Worm (Caenorhabditis elegans) whole organism, late embryonic: Measurements from ENCODE around the gene ugt-60.
A peak's percentile ranks its signal among the peaks of the same experiment; 100 is the strongest.

Experiments used
- C38D4.7 ChIP-seq: fragments of 200-800 bp; sonication (Bioruptor generic); optimal IDR thresholded peaks from 2 replicates; lab custom pipeline; 2018; ENCODE audit warnings: mild to moderate bottlenecking, missing genetic modification characterization, moderate library complexity, missing compliant biosample characterization
- K02D7.2 ChIP-seq: sonication (generic microtip); optimal IDR thresholded peaks from 2 replicates; lab custom pipeline; 2017; ENCODE audit warnings: mild to moderate bottlenecking, missing genetic modification characterization, missing compliant biosample characterization
- T23F11.4 ChIP-seq: fragments of 200-800 bp; sonication (Bioruptor generic); optimal IDR thresholded peaks from 2 replicates; lab custom pipeline; 2018; ENCODE audit warnings: mild to moderate bottlenecking, missing genetic modification characterization, missing compliant biosample characterization
- Y22D7AL.16 ChIP-seq: sonication (generic microtip); optimal IDR thresholded peaks from 2 replicates; lab custom pipeline; 2016; ENCODE audit warnings: missing genetic modification characterization, missing compliant biosample characterization
- ahr-1 ChIP-seq: sonication (generic microtip); optimal IDR thresholded peaks from 2 replicates; lab custom pipeline; 2016; ENCODE audit warnings: missing genetic modification characterization, missing compliant biosample characterization
- ceh-14 ChIP-seq: sonication (generic microtip); optimal IDR thresholded peaks from 2 replicates; lab custom pipeline; 2016; ENCODE audit warnings: missing genotype, missing genetic modification characterization, missing compliant biosample characterization
- ceh-19 ChIP-seq: fragments of 200-800 bp; sonication (Bioruptor generic); optimal IDR thresholded peaks from 2 replicates; lab custom pipeline; 2018; ENCODE audit warnings: mild to moderate bottlenecking, missing genetic modification characterization, missing compliant biosample characterization
- ceh-22 ChIP-seq: sonication (generic microtip); optimal IDR thresholded peaks from 2 replicates; lab custom pipeline; 2017; ENCODE audit warnings: missing biosample characterization, missing genetic modification characterization
- ceh-34 ChIP-seq: sonication (generic microtip); optimal IDR thresholded peaks from 2 replicates; lab custom pipeline; 2016; ENCODE audit warnings: mild to moderate bottlenecking, missing genetic modification characterization, missing compliant biosample characterization
- ceh-45 ChIP-seq: fragments of 200-800 bp; sonication (Bioruptor generic); IDR thresholded peaks from 2 replicates; pipeline ENCODE4 v1.3.6; 2022; ENCODE audit warnings: missing genetic modification reagents, missing genetic modification characterization, missing compliant biosample characterization
- ceh-48 ChIP-seq: sonication (generic microtip); optimal IDR thresholded peaks from 2 replicates; lab custom pipeline; 2016; ENCODE audit warnings: missing genetic modification characterization, inconsistent platforms, missing compliant biosample characterization
- ceh-6 ChIP-seq: fragments of 200-800 bp; sonication (Bioruptor generic); optimal IDR thresholded peaks from 2 replicates; lab custom pipeline; 2018; ENCODE audit warnings: mild to moderate bottlenecking, missing genetic modification characterization, missing compliant biosample characterization
- ceh-9 ChIP-seq: sonication (generic microtip); optimal IDR thresholded peaks from 2 replicates; lab custom pipeline; 2016; ENCODE audit warnings: mild to moderate bottlenecking, missing genetic modification characterization, inconsistent platforms, missing compliant biosample characterization
- elt-4 ChIP-seq: sonication (generic microtip); optimal IDR thresholded peaks from 2 replicates; lab custom pipeline; 2016; ENCODE audit warnings: missing genetic modification characterization, missing compliant biosample characterization
- fax-1 ChIP-seq: sonication (generic microtip); optimal IDR thresholded peaks from 2 replicates; lab custom pipeline; 2016; ENCODE audit warnings: missing genotype, missing genetic modification characterization, missing compliant biosample characterization
- fkh-10 ChIP-seq: fragments of 150-350 bp; optimal IDR thresholded peaks from 2 replicates; lab custom pipeline; 2014; ENCODE audit warnings: missing biosample characterization, missing genetic modification reagents, missing genetic modification characterization
- fkh-6 ChIP-seq: sonication (generic microtip); optimal IDR thresholded peaks from 2 replicates; lab custom pipeline; 2016; ENCODE audit warnings: missing genetic modification characterization, missing compliant biosample characterization
- hlh-13 ChIP-seq: fragments of 200-800 bp; sonication (Bioruptor generic); optimal IDR thresholded peaks from 2 replicates; lab custom pipeline; 2018; ENCODE audit warnings: mild to moderate bottlenecking, missing genetic modification characterization, missing compliant biosample characterization
- hlh-15 ChIP-seq: sonication (generic microtip); optimal IDR thresholded peaks from 2 replicates; lab custom pipeline; 2016; ENCODE audit warnings: missing genetic modification characterization, missing compliant biosample characterization
- hlh-30 ChIP-seq: sonication (generic microtip); optimal IDR thresholded peaks from 2 replicates; lab custom pipeline; 2017; ENCODE audit warnings: antibody characterized with exemption, missing genetic modification characterization, missing compliant biosample characterization; ENCODE audit not compliant: insufficient read depth
- hlh-6 ChIP-seq: sonication (generic microtip); optimal IDR thresholded peaks from 2 replicates; lab custom pipeline; 2016; ENCODE audit warnings: missing genotype, missing genetic modification characterization, missing compliant biosample characterization
- hlh-8 ChIP-seq: sonication (generic microtip); optimal IDR thresholded peaks from 2 replicates; lab custom pipeline; 2016; ENCODE audit warnings: missing genotype, missing genetic modification characterization, missing compliant biosample characterization
- lin-11 ChIP-seq: fragments of 200-800 bp; sonication (Bioruptor generic); optimal IDR thresholded peaks from 2 replicates; lab custom pipeline; 2018; ENCODE audit warnings: mild to moderate bottlenecking, missing genetic modification characterization, missing compliant biosample characterization
- madf-2 ChIP-seq: sonication (generic microtip); optimal IDR thresholded peaks from 2 replicates; lab custom pipeline; 2017; ENCODE audit warnings: missing genetic modification characterization, missing compliant biosample characterization
- nhr-11 ChIP-seq: fragments of 150-350 bp; optimal IDR thresholded peaks from 2 replicates; lab custom pipeline; 2014; ENCODE audit warnings: missing biosample characterization, missing genetic modification characterization
- nhr-232 ChIP-seq: sonication (generic microtip); optimal IDR thresholded peaks from 2 replicates; lab custom pipeline; 2016; ENCODE audit warnings: missing genetic modification characterization, missing compliant biosample characterization
- odd-2 ChIP-seq: sonication (generic microtip); optimal IDR thresholded peaks from 2 replicates; lab custom pipeline; 2017; ENCODE audit warnings: antibody characterized with exemption, mild to moderate bottlenecking, missing genetic modification characterization, missing compliant biosample characterization
- pag-3 ChIP-seq: sonication (generic microtip); optimal IDR thresholded peaks from 2 replicates; lab custom pipeline; 2016; ENCODE audit warnings: missing compliant biosample characterization, missing genetic modification characterization, borderline replicate concordance
- pat-9 ChIP-seq: fragments of 200-800 bp; sonication (Bioruptor generic); optimal IDR thresholded peaks from 2 replicates; lab custom pipeline; 2018; ENCODE audit warnings: mild to moderate bottlenecking, missing genetic modification characterization, moderate library complexity, missing compliant biosample characterization
- pax-1 ChIP-seq: fragments of 150-350 bp; optimal IDR thresholded peaks from 2 replicates; lab custom pipeline; 2014; ENCODE audit warnings: missing biosample characterization, missing genetic modification characterization
- pha-4 ChIP-seq: fragments of 150-350 bp; optimal IDR thresholded peaks from 2 replicates; lab custom pipeline; 2018; ENCODE audit warnings: missing biosample characterization, missing genetic modification reagents, missing genetic modification characterization
- pqm-1 ChIP-seq: sonication (generic microtip); optimal IDR thresholded peaks from 2 replicates; lab custom pipeline; 2016; ENCODE audit warnings: missing genetic modification characterization, missing compliant biosample characterization
- pros-1 ChIP-seq: fragments of 150-350 bp; optimal IDR thresholded peaks from 2 replicates; lab custom pipeline; 2014; ENCODE audit warnings: missing biosample characterization, missing genetic modification reagents, missing genetic modification characterization
- ref-2 ChIP-seq: sonication (generic microtip); optimal IDR thresholded peaks from 2 replicates; lab custom pipeline; 2016; ENCODE audit warnings: missing genetic modification characterization, missing compliant biosample characterization
- sdc-2 ChIP-seq: sonication (generic microtip); optimal IDR thresholded peaks from 2 replicates; lab custom pipeline; 2016; ENCODE audit warnings: missing genotype, missing genetic modification characterization, missing compliant biosample characterization
- sox-2 ChIP-seq: fragments of 200-800 bp; sonication (Bioruptor generic); IDR thresholded peaks from 2 replicates; pipeline ENCODE4 v1.3.6; 2022; ENCODE audit warnings: missing genetic modification reagents, missing genetic modification characterization, missing compliant biosample characterization
- sox-4 ChIP-seq: sonication (generic microtip); optimal IDR thresholded peaks from 2 replicates; lab custom pipeline; 2017; ENCODE audit warnings: mild to moderate bottlenecking, missing genetic modification characterization, inconsistent platforms, missing compliant biosample characterization
- tbx-7 ChIP-seq: sonication (generic microtip); optimal IDR thresholded peaks from 2 replicates; lab custom pipeline; 2016; ENCODE audit warnings: missing genotype, missing genetic modification characterization, missing compliant biosample characterization
- ttx-3 ChIP-seq: sonication (generic microtip); optimal IDR thresholded peaks from 2 replicates; lab custom pipeline; 2016; ENCODE audit warnings: missing genetic modification reagents, missing genetic modification characterization, missing compliant biosample characterization
- unc-3 ChIP-seq, 2 experiments: fragments of 200-800 bp in 1 of 2; sonication (Bioruptor generic) in 1 of 2; sonication (generic microtip) in 1 of 2; conservative IDR thresholded peaks in 1 of 2; optimal IDR thresholded peaks in 1 of 2; 2 replicates each; pipeline versions ENCODE4 v1.3.6 to Lab custom; 2016 to 2022; ENCODE audit warnings: missing compliant biosample characterization in 2 of 2, missing genetic modification characterization in 2 of 2, missing genetic modification reagents in 1 of 2
- unc-42 ChIP-seq: sonication (generic microtip); optimal IDR thresholded peaks from 2 replicates; lab custom pipeline; 2016; ENCODE audit warnings: missing genotype, missing genetic modification characterization, missing compliant biosample characterization
- zip-5 ChIP-seq: sonication (generic microtip); optimal IDR thresholded peaks from 2 replicates; lab custom pipeline; 2016; ENCODE audit warnings: missing genetic modification characterization, missing compliant biosample characterization

The ugt-60 gene

ce11 chrIII:9697323-9697722 is 18.5 kb upstream of the ugt-60 start (continued):
- no peak for TF ChIP-seq hlh-13 (GFP tag; lab: Kevin White, UChicago)
- no peak for TF ChIP-seq ceh-14 (tag; lab: Kevin White, UChicago)
- TF ChIP-seq ahr-1 (tag; lab: Kevin White, UChicago), result no peak
- no peak for TF ChIP-seq hlh-30 (tag; lab: Kevin White, UChicago)
- TF ChIP-seq hlh-6, result no peak
- TF ChIP-seq ceh-48 (tag; lab: Kevin White, UChicago), result no peak
- no peak for TF ChIP-seq ttx-3 (tag; lab: Kevin White, UChicago)
- TF ChIP-seq pat-9, result no peak
- no peak for TF ChIP-seq ceh-9 (tag; lab: Kevin White, UChicago)
- no peak for TF ChIP-seq hlh-15 (tag; lab: Kevin White, UChicago)
- no peak for TF ChIP-seq ref-2 (tag; lab: Kevin White, UChicago)
- no peak for TF ChIP-seq nhr-11
- peak; percentile 18 for TF ChIP-seq ceh-34 (tag; lab: Kevin White, UChicago)
- TF ChIP-seq madf-2 (tag; lab: Kevin White, UChicago), result no peak
- no peak for TF ChIP-seq unc-3 (GFP tag; conservative IDR thresholded peaks at IDR 0.05; lab: Robert Waterston, UW)
- TF ChIP-seq unc-3 (tag; optimal IDR thresholded peaks at IDR 0.05; lab: Kevin White, UChicago), result no peak
- no peak for TF ChIP-seq C38D4.7
- no peak for TF ChIP-seq hlh-8
- TF ChIP-seq tbx-7, result no peak
- no peak for TF ChIP-seq ceh-22 (tag; lab: Kevin White, UChicago)
- no peak for TF ChIP-seq unc-42 (tag; lab: Kevin White, UChicago)
- TF ChIP-seq ceh-19, result no peak
- no peak for TF ChIP-seq T23F11.4 (GFP tag; lab: Kevin White, UChicago)
- TF ChIP-seq pag-3 (tag; lab: Kevin White, UChicago), result no peak
- no peak for TF ChIP-seq fkh-6 (tag; lab: Kevin White, UChicago)
- TF ChIP-seq Y22D7AL.16 (tag; lab: Kevin White, UChicago), result no peak
- TF ChIP-seq K02D7.2 (tag; lab: Kevin White, UChicago), result no peak
- TF ChIP-seq odd-2 (tag; lab: Kevin White, UChicago), result no peak
- TF ChIP-seq sox-4, result no peak
- no peak for TF ChIP-seq nhr-232 (tag; lab: Kevin White, UChicago)
- TF ChIP-seq sdc-2 (tag; lab: Kevin White, UChicago), result no peak
- TF ChIP-seq elt-4 (tag; lab: Kevin White, UChicago), result no peak
- no peak for TF ChIP-seq fkh-10 (GFP tag; lab: Kevin White, UChicago)
- TF ChIP-seq pqm-1 (tag; lab: Kevin White, UChicago), result no peak
- no peak for TF ChIP-seq pax-1
- no peak for TF ChIP-seq ceh-6
- no peak for TF ChIP-seq fax-1 (tag; lab: Kevin White, UChicago)

DNA sequence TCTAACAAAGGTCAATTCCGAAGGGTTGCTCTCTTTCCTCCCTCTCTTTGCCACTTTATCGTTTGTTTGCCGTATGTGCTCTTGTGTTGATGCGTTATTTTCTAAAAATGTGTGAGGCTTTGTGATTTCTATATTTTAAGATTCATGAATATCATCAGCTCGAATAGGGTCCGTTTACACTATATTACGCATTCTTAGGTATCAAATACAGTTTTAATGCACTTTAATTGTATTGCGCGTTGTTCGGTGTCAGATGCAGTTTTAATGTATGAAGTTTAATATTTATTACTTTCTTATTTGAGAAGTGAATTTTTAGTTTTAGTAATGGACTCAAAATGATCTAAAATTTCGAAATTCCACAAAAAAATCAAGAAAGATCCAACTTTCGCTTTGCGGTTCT is 17.6 kb upstream of the ugt-60 start, which contains the start of gene bud-31:
Gene bud-31, minus strand, starts transcription at position 101 of the 400 bp plus-strand sequence.
- no peak for TF ChIP-seq madf-2 (tag; lab: Kevin White, UChicago)
- no peak for TF ChIP-seq ceh-9 (tag; lab: Kevin White, UChicago)
- no peak for TF ChIP-seq ceh-6
- no peak for TF ChIP-seq sox-2 (GFP tag; lab: Robert Waterston, UW)
- TF ChIP-seq pros-1 (tag; lab: Kevin White, UChicago), result no peak
- no peak for TF ChIP-seq lin-11 (tag; lab: Kevin White, UChicago)
- TF ChIP-seq T23F11.4 (GFP tag; lab: Kevin White, UChicago), result no peak
- TF ChIP-seq odd-2 (tag; lab: Kevin White, UChicago), result no peak
- no peak for TF ChIP-seq zip-5 (tag; lab: Kevin White, UChicago)
- TF ChIP-seq nhr-232 (tag; lab: Kevin White, UChicago), result no peak
- no peak for TF ChIP-seq ceh-45
- no peak for TF ChIP-seq pha-4 (tag; lab: Kevin White, UChicago)
- TF ChIP-seq, all 69 proteins: peak for 0
